Fruit fly (Drosophila melanogaster) whole organism, prepupa: Measurements from ENCODE around the gene CG31199.

Experiments used
- Blimp-1 ChIP-seq: fragments of 200-800 bp; sonication (Bioruptor generic); optimal IDR thresholded peaks from 3 replicates; lab custom pipeline; 2017; ENCODE audit warnings: missing biosample characterization, missing genetic modification characterization, mild to moderate bottlenecking, moderate library complexity, missing genetic modification reagents
- CG10669 ChIP-seq: fragments of 200-800 bp; sonication (Bioruptor generic); optimal IDR thresholded peaks from 3 replicates; lab custom pipeline; 2018; ENCODE audit warnings: missing biosample characterization, mild to moderate bottlenecking, missing genetic modification characterization, moderate library complexity
- CG11294 ChIP-seq: fragments of 200-800 bp; sonication (Bioruptor generic); IDR thresholded peaks from 2 replicates; pipeline ENCODE4 v1.3.6; 2022; ENCODE audit warnings: missing biosample characterization, missing genetic modification characterization
- CG11902 ChIP-seq: fragments of 200-800 bp; sonication (Bioruptor generic); optimal IDR thresholded peaks from 3 replicates; lab custom pipeline; 2016; ENCODE audit warnings: missing biosample characterization, missing genetic modification characterization
- CG15336 ChIP-seq: fragments of 200-800 bp; sonication (Bioruptor generic); IDR thresholded peaks from 2 replicates; pipeline ENCODE4 v1.3.6; 2022; ENCODE audit warnings: missing biosample characterization, missing genetic modification characterization
- CG1621 ChIP-seq: fragments of 200-800 bp; sonication (Bioruptor generic); optimal IDR thresholded peaks from 3 replicates; lab custom pipeline; 2018; ENCODE audit warnings: missing biosample characterization, mild to moderate bottlenecking, missing genetic modification characterization
- CG16779 ChIP-seq: fragments of 200-800 bp; sonication (Bioruptor generic); optimal IDR thresholded peaks from 3 replicates; lab custom pipeline; 2017; ENCODE audit warnings: missing biosample characterization, mild to moderate bottlenecking, missing genetic modification characterization
- CG3032 ChIP-seq: fragments of 200-800 bp; optimal IDR thresholded peaks from 2 replicates; lab custom pipeline; 2019; ENCODE audit warnings: missing biosample characterization, mild to moderate bottlenecking, missing genetic modification characterization, moderate library complexity
- CG32006 ChIP-seq: fragments of 200-800 bp; sonication (Bioruptor generic); optimal IDR thresholded peaks from 3 replicates; lab custom pipeline; 2017; ENCODE audit warnings: missing biosample characterization, mild to moderate bottlenecking, missing genetic modification characterization
- CG34406 ChIP-seq: fragments of 200-800 bp; sonication (Bioruptor generic); optimal IDR thresholded peaks from 3 replicates; lab custom pipeline; 2016; ENCODE audit warnings: missing biosample characterization, missing genetic modification characterization
- CG6163 ChIP-seq: fragments of 200-800 bp; sonication (Bioruptor generic); IDR thresholded peaks from 3 replicates; pipeline ENCODE4 v1.3.6; 2022; ENCODE audit warnings: missing biosample characterization, missing genetic modification characterization
- CG6276 ChIP-seq: fragments of 200-800 bp; sonication (Bioruptor generic); optimal IDR thresholded peaks from 2 replicates; lab custom pipeline; 2017; ENCODE audit warnings: missing biosample characterization, mild to moderate bottlenecking, missing genetic modification characterization
- CG6792 ChIP-seq: fragments of 200-800 bp; sonication (Bioruptor generic); optimal IDR thresholded peaks from 3 replicates; lab custom pipeline; 2016; ENCODE audit warnings: missing biosample characterization, missing genetic modification characterization
- CG6808 ChIP-seq: fragments of 200-800 bp; sonication (Bioruptor generic); optimal IDR thresholded peaks from 3 replicates; lab custom pipeline; 2017; ENCODE audit warnings: missing biosample characterization, missing genetic modification characterization, mild to moderate bottlenecking, moderate library complexity, missing genetic modification reagents
- CG6854 ChIP-seq: fragments of 200-800 bp; sonication (Bioruptor generic); optimal IDR thresholded peaks from 2 replicates; lab custom pipeline; 2017; ENCODE audit warnings: missing biosample characterization, mild to moderate bottlenecking, missing genetic modification characterization
- CG7368 ChIP-seq: fragments of 200-800 bp; sonication (Bioruptor generic); optimal IDR thresholded peaks from 3 replicates; lab custom pipeline; 2016; ENCODE audit warnings: missing biosample characterization, missing genetic modification characterization
- CG8119 ChIP-seq: fragments of 200-800 bp; sonication (Bioruptor generic); IDR thresholded peaks from 3 replicates; pipeline ENCODE4 v1.3.6; 2022; ENCODE audit warnings: missing biosample characterization, missing genetic modification characterization
- CG8632 ChIP-seq: fragments of 200-800 bp; sonication (Bioruptor generic); optimal IDR thresholded peaks from 3 replicates; lab custom pipeline; 2016; ENCODE audit warnings: missing biosample characterization, missing genetic modification characterization
- CG9139 ChIP-seq: fragments of 200-800 bp; sonication (Bioruptor generic); optimal IDR thresholded peaks from 3 replicates; lab custom pipeline; 2017; ENCODE audit warnings: missing biosample characterization, mild to moderate bottlenecking, missing genetic modification characterization
- Eip75B ChIP-seq: fragments of 200-800 bp; sonication (Bioruptor generic); optimal IDR thresholded peaks from 3 replicates; lab custom pipeline; 2016; ENCODE audit warnings: missing biosample characterization, missing genetic modification characterization
- Eip78C ChIP-seq: fragments of 200-800 bp; sonication (Bioruptor generic); peaks from one replicate; lab custom pipeline; 2016; ENCODE audit warnings: missing biosample characterization, missing genetic modification characterization
- Eip93F ChIP-seq: fragments of 200-800 bp; sonication (Bioruptor generic); optimal IDR thresholded peaks from 2 replicates; lab custom pipeline; 2016; ENCODE audit warnings: missing biosample characterization, mild to moderate bottlenecking, missing genetic modification characterization
- Gug ChIP-seq: fragments of 200-800 bp; sonication (Bioruptor generic); IDR thresholded peaks from 2 replicates; pipeline ENCODE4 v1.3.6; 2022; ENCODE audit warnings: missing biosample characterization, missing genetic modification characterization
- Hr38 ChIP-seq: sonication (Bioruptor generic); optimal IDR thresholded peaks from 2 replicates; lab custom pipeline; 2016; ENCODE audit warnings: missing biosample characterization, missing genetic modification characterization
- Hr39 ChIP-seq: fragments of 200-800 bp; sonication (Bioruptor generic); optimal IDR thresholded peaks from 2 replicates; lab custom pipeline; 2016; ENCODE audit warnings: missing biosample characterization, missing genetic modification characterization
- Lpt ChIP-seq: fragments of 200-800 bp; sonication (Bioruptor generic); optimal IDR thresholded peaks from 3 replicates; lab custom pipeline; 2016; ENCODE audit warnings: missing biosample characterization, missing genetic modification characterization
- Met ChIP-seq: fragments of 200-800 bp; sonication (Bioruptor generic); optimal IDR thresholded peaks from 3 replicates; lab custom pipeline; 2016; ENCODE audit warnings: missing biosample characterization, missing genetic modification characterization
- OdsH ChIP-seq: fragments of 200-800 bp; sonication (Bioruptor generic); optimal IDR thresholded peaks from 3 replicates; lab custom pipeline; 2016; ENCODE audit warnings: missing biosample characterization, missing genetic modification characterization
- Smox ChIP-seq: fragments of 200-800 bp; sonication (Bioruptor generic); optimal IDR thresholded peaks from 3 replicates; lab custom pipeline; 2016; ENCODE audit warnings: missing biosample characterization, missing genetic modification characterization
- Sox102F ChIP-seq: fragments of 200-800 bp; sonication (Bioruptor generic); optimal IDR thresholded peaks from 2 replicates; lab custom pipeline; 2016; ENCODE audit warnings: missing biosample characterization, mild to moderate bottlenecking, missing genetic modification characterization
- Sox14 ChIP-seq: fragments of 200-800 bp; sonication (Bioruptor generic); optimal IDR thresholded peaks from 3 replicates; lab custom pipeline; 2016; ENCODE audit warnings: missing biosample characterization, missing genetic modification characterization
- Sox15 ChIP-seq: fragments of 200-800 bp; sonication (Bioruptor generic); optimal IDR thresholded peaks from 3 replicates; lab custom pipeline; 2016; ENCODE audit warnings: missing biosample characterization, missing genetic modification characterization
- achi ChIP-seq: fragments of 200-800 bp; sonication (Bioruptor generic); optimal IDR thresholded peaks from 3 replicates; lab custom pipeline; 2016; ENCODE audit warnings: missing biosample characterization, missing genetic modification characterization
- acj6 ChIP-seq: fragments of 200-800 bp; sonication (Bioruptor generic); optimal IDR thresholded peaks from 3 replicates; lab custom pipeline; 2016; ENCODE audit warnings: missing biosample characterization, missing genetic modification characterization
- cyc ChIP-seq: fragments of 200-800 bp; sonication (Bioruptor generic); optimal IDR thresholded peaks from 3 replicates; lab custom pipeline; 2016; ENCODE audit warnings: missing biosample characterization, missing genetic modification characterization
- dac ChIP-seq: fragments of 200-800 bp; sonication (Bioruptor generic); optimal IDR thresholded peaks from 2 replicates; lab custom pipeline; 2017; ENCODE audit warnings: missing biosample characterization, mild to moderate bottlenecking, missing genetic modification characterization
- dsx ChIP-seq: fragments of 200-800 bp; optimal IDR thresholded peaks from 3 replicates; lab custom pipeline; 2019; ENCODE audit warnings: missing biosample characterization, mild to moderate bottlenecking, missing genetic modification characterization, moderate library complexity; ENCODE audit not compliant: poor library complexity, severe bottlenecking
- eg ChIP-seq: fragments of 200-800 bp; sonication (Bioruptor generic); IDR thresholded peaks from 3 replicates; pipeline ENCODE4 v1.3.6; 2022; ENCODE audit warnings: missing biosample characterization, missing genetic modification characterization
- fd59A ChIP-seq: fragments of 200-800 bp; sonication (Bioruptor generic); optimal IDR thresholded peaks from 2 replicates; lab custom pipeline; 2017; ENCODE audit warnings: missing biosample characterization, mild to moderate bottlenecking, missing genetic modification characterization, missing genetic modification reagents
- fd85E ChIP-seq: fragments of 200-800 bp; sonication (Bioruptor generic); optimal IDR thresholded peaks from 3 replicates; lab custom pipeline; 2016; ENCODE audit warnings: missing biosample characterization, missing genetic modification characterization
- fkh ChIP-seq: fragments of 200-800 bp; sonication (Bioruptor generic); optimal IDR thresholded peaks from 3 replicates; lab custom pipeline; 2017; ENCODE audit warnings: missing biosample characterization, mild to moderate bottlenecking, missing genetic modification characterization, moderate library complexity
- lz ChIP-seq: fragments of 200-800 bp; sonication (Bioruptor generic); optimal IDR thresholded peaks from 3 replicates; lab custom pipeline; 2016; ENCODE audit warnings: missing biosample characterization, missing genetic modification characterization
- net ChIP-seq: fragments of 200-800 bp; sonication (Bioruptor generic); optimal IDR thresholded peaks from 3 replicates; lab custom pipeline; 2016; ENCODE audit warnings: missing biosample characterization, missing genetic modification characterization
- pdm3 ChIP-seq: fragments of 200-800 bp; sonication (Bioruptor generic); optimal IDR thresholded peaks from 3 replicates; lab custom pipeline; 2016; ENCODE audit warnings: missing biosample characterization, missing genetic modification characterization
- salr ChIP-seq, 2 experiments: fragments of 200-800 bp; sonication (Bioruptor generic); optimal IDR thresholded peaks; 3 replicates each; lab custom pipeline; 2016 to 2018; ENCODE audit warnings: missing biosample characterization in 2 of 2, missing genetic modification characterization in 2 of 2, mild to moderate bottlenecking in 1 of 2
- spab ChIP-seq: fragments of 200-800 bp; sonication (Bioruptor generic); optimal IDR thresholded peaks from 2 replicates; lab custom pipeline; 2017; ENCODE audit warnings: missing biosample characterization, mild to moderate bottlenecking, missing genetic modification characterization, missing genetic modification reagents
- ss ChIP-seq, 2 experiments: fragments of 200-800 bp; sonication (Bioruptor generic); optimal IDR thresholded peaks; 2 replicates in 1 of 2; 3 replicates in 1 of 2; lab custom pipeline; 2017 to 2018; ENCODE audit warnings: mild to moderate bottlenecking in 2 of 2, missing biosample characterization in 2 of 2, missing genetic modification characterization in 2 of 2, moderate library complexity in 1 of 2
- svp ChIP-seq: fragments of 200-800 bp; sonication (Bioruptor generic); peaks from one replicate; lab custom pipeline; 2016; ENCODE audit warnings: missing biosample characterization, missing genetic modification characterization
- topi ChIP-seq: fragments of 200-800 bp; sonication (Bioruptor generic); optimal IDR thresholded peaks from 3 replicates; lab custom pipeline; 2016; ENCODE audit warnings: missing biosample characterization, missing genetic modification characterization
- vri ChIP-seq: fragments of 200-800 bp; sonication (Bioruptor generic); optimal IDR thresholded peaks from 3 replicates; lab custom pipeline; 2016; ENCODE audit warnings: missing biosample characterization, mild to moderate bottlenecking, missing genetic modification characterization

CG31199 gene

DNA sequence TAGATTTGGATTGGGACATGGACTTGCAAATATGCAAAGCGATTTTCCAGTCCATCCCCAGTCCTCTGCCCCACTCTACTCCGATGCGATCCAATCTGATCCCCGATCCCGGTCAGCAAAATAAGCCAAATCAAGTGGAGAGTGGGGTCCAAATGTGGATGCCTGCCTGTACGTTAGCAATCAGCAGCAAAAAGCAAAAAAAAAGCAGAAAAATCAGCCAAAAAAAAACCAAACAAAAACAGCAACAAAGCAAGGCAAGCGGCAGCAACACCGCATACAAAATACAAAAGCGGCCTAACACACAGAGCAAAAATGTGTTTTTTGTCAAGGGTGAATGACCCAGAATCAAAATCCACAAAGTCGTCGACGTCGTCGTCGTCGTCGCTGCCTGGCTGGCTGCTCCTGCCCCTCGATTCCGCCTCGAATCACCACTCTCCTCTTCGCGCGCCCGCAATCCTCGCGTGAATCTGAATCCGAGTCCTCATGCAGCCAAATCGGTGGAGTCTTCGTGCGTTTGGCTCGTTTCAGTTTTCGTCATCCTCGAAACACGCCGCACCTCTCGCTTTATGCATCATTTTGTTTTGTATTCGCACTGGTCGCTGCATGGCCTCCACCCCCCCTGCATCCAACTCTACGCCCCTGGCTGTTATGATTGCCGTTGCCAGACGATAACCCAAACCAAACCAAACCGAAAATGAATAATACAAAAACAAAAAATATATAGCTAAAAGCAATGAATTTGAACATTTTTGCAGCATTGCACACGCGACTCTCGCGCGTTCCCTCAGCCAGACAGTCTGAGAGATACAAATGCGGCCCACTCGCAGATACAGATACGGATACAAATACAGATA is 21.9 kb upstream of the CG31199 start:
- TF ChIP-seq CG8119 (GFP tag; lab: Robert Waterston, UW), result peak; percentile 48
- peak in 1 of 2 experiments; percentile 5 for TF ChIP-seq ss (GFP tag; optimal IDR thresholded peaks at IDR 0.05; lab: Kevin White, UChicago)
- TF ChIP-seq Sox15, result no peak
- TF ChIP-seq Eip78C (GFP tag; lab: Kevin White, UChicago), result peak; percentile 81
- no peak for TF ChIP-seq fd59A
- TF ChIP-seq svp (GFP tag; lab: Kevin White, UChicago), result peak; percentile 98
- peak; percentile 76 for TF ChIP-seq eg
- peak; percentile 40 for TF ChIP-seq Sox14 (GFP tag; lab: Kevin White, UChicago)
- TF ChIP-seq CG6792 (GFP tag; lab: Kevin White, UChicago), result peak; percentile 41
- TF ChIP-seq OdsH, result no peak
- TF ChIP-seq salr (GFP tag; optimal IDR thresholded peaks at IDR 0.05; lab: Kevin White, UChicago), result peak in 1 of 2 experiments; percentile 61
- peak; percentile 69 for TF ChIP-seq Met (GFP tag; lab: Kevin White, UChicago)
- TF ChIP-seq CG6276, result peak; percentile 87
- TF ChIP-seq CG6163 (GFP tag; lab: Robert Waterston, UW), result no peak; the same call in 2 of the 3 replicates
- no peak for TF ChIP-seq Hr38 (GFP tag; lab: Kevin White, UChicago)
- peak; percentile 58 for TF ChIP-seq lz (GFP tag; lab: Kevin White, UChicago)
- no peak for TF ChIP-seq CG34406 (GFP tag; lab: Kevin White, UChicago)
- no peak for TF ChIP-seq CG8632 (GFP tag; lab: Kevin White, UChicago)
- TF ChIP-seq fd85E, result no peak
- peak; percentile 59 for TF ChIP-seq cyc (GFP tag; lab: Kevin White, UChicago)
- no peak for TF ChIP-seq fkh (GFP tag; lab: Kevin White, UChicago)
- no peak for TF ChIP-seq CG11902 (GFP tag; lab: Kevin White, UChicago)
- TF ChIP-seq net, result no peak
- TF ChIP-seq CG9139, result no peak
- TF ChIP-seq Lpt (GFP tag; lab: Kevin White, UChicago), result peak; percentile 54
- no peak for TF ChIP-seq pdm3 (GFP tag; lab: Kevin White, UChicago)
- TF ChIP-seq dsx (GFP tag; lab: Kevin White, UChicago), result peak; percentile 84
- TF ChIP-seq CG6808, result no peak
- TF ChIP-seq vri, result peak; percentile 92
- TF ChIP-seq CG16779, result peak; percentile 10
- TF ChIP-seq Gug (GFP tag; lab: Robert Waterston, UW), result no peak
- peak; percentile 41 for TF ChIP-seq topi (GFP tag; lab: Kevin White, UChicago)
- TF ChIP-seq acj6 (GFP tag; lab: Kevin White, UChicago), result no peak
- TF ChIP-seq Eip75B (GFP tag; lab: Kevin White, UChicago), result peak; percentile 42
- no peak for TF ChIP-seq CG7368 (GFP tag; lab: Kevin White, UChicago)
- peak; percentile 33; the same call in 1 of the 2 replicates for TF ChIP-seq CG15336 (GFP tag; lab: Robert Waterston, UW)
- no peak for TF ChIP-seq CG11294 (GFP tag; lab: Robert Waterston, UW)
- TF ChIP-seq CG32006 (GFP tag; lab: Kevin White, UChicago), result no peak
- peak; percentile 79 for TF ChIP-seq CG6854 (GFP tag; lab: Kevin White, UChicago)
- no peak for TF ChIP-seq CG3032
- TF ChIP-seq Smox (GFP tag; lab: Kevin White, UChicago), result peak; percentile 45
- TF ChIP-seq dac (GFP tag; lab: Kevin White, UChicago), result no peak
- no peak for TF ChIP-seq CG1621 (tag; lab: Kevin White, UChicago)
- peak; percentile 31 for TF ChIP-seq Eip93F (GFP tag; lab: Kevin White, UChicago)
- peak; percentile 7 for TF ChIP-seq Blimp-1 (GFP tag; lab: Kevin White, UChicago)
- no peak for TF ChIP-seq achi (GFP tag; lab: Kevin White, UChicago)
- no peak for TF ChIP-seq CG10669
- peak; percentile 56 for TF ChIP-seq Hr39 (GFP tag; lab: Kevin White, UChicago)
- no peak for TF ChIP-seq spab (GFP tag; lab: Kevin White, UChicago)
- peak; percentile 46 for TF ChIP-seq Sox102F (GFP tag; lab: Kevin White, UChicago)
